Worm (Caenorhabditis elegans) whole organism, L2 larva: ENCODE results near the gene C01B10.6.

ENCODE experiments used
- F13H6.1 ChIP-seq: sonication (generic microtip); optimal IDR thresholded peaks from 2 replicates; lab custom pipeline; 2016; ENCODE audit warnings: missing genetic modification characterization, missing compliant biosample characterization
- R02D3.7 ChIP-seq: fragments of 150-350 bp; optimal IDR thresholded peaks from 2 replicates; lab custom pipeline; 2014; ENCODE audit warnings: missing biosample characterization, missing genetic modification characterization
- Y55F3AM.14 ChIP-seq: fragments of 200-800 bp; sonication (Bioruptor generic); optimal IDR thresholded peaks from 2 replicates; lab custom pipeline; 2018; ENCODE audit warnings: mild to moderate bottlenecking, missing genetic modification characterization, missing compliant biosample characterization
- ama-1 ChIP-seq: fragments of 150-350 bp; optimal IDR thresholded peaks from 2 replicates; lab custom pipeline; 2018; ENCODE audit warnings: inconsistent platforms
- blmp-1 ChIP-seq: sonication (generic microtip); optimal IDR thresholded peaks from 2 replicates; lab custom pipeline; 2017; ENCODE audit warnings: missing genetic modification characterization, mild to moderate bottlenecking, missing compliant biosample characterization, antibody characterized with exemption, moderate library complexity; ENCODE audit not compliant: insufficient read depth
- ceh-82 ChIP-seq: fragments of 150-350 bp; optimal IDR thresholded peaks from 2 replicates; lab custom pipeline; 2014; ENCODE audit warnings: missing biosample characterization, missing genetic modification characterization
- crh-2 ChIP-seq: sonication (generic microtip); optimal IDR thresholded peaks from 2 replicates; lab custom pipeline; 2017; ENCODE audit warnings: missing biosample characterization, missing genetic modification characterization
- elt-1 ChIP-seq: fragments of 150-350 bp; optimal IDR thresholded peaks from 2 replicates; lab custom pipeline; 2014; ENCODE audit warnings: missing biosample characterization, missing genetic modification characterization
- elt-3 ChIP-seq: sonication (generic microtip); optimal IDR thresholded peaks from 2 replicates; lab custom pipeline; 2017; ENCODE audit warnings: missing biosample characterization, missing genetic modification characterization
- fos-1 ChIP-seq: fragments of 150-350 bp; optimal IDR thresholded peaks from 2 replicates; lab custom pipeline; 2014; ENCODE audit warnings: missing biosample characterization, missing genetic modification characterization
- gmeb-1 ChIP-seq: fragments of 150-350 bp; optimal IDR thresholded peaks from 2 replicates; lab custom pipeline; 2014; ENCODE audit warnings: missing biosample characterization, missing genetic modification characterization
- lin-11 ChIP-seq: fragments of 150-350 bp; sonication (generic microtip); optimal IDR thresholded peaks from 2 replicates; lab custom pipeline; 2014; ENCODE audit warnings: missing biosample characterization, missing genetic modification characterization, inconsistent platforms, mixed read lengths
- lin-13 ChIP-seq: fragments of 150-350 bp; optimal IDR thresholded peaks from 2 replicates; lab custom pipeline; 2014; ENCODE audit warnings: missing biosample characterization, missing genetic modification reagents, missing genetic modification characterization
- lin-39 ChIP-seq: fragments of 150-350 bp; optimal IDR thresholded peaks from 2 replicates; lab custom pipeline; 2014; ENCODE audit warnings: missing biosample characterization, missing genetic modification reagents, missing genetic modification characterization
- mdl-1 ChIP-seq, 2 experiments: fragments of 150-350 bp in 1 of 2; sonication (generic microtip) in 1 of 2; optimal IDR thresholded peaks; 2 replicates each; lab custom pipeline; 2017; ENCODE audit warnings: missing biosample characterization in 2 of 2, missing genetic modification characterization in 2 of 2
- nhr-10 ChIP-seq: sonication (generic microtip); optimal IDR thresholded peaks from 2 replicates; lab custom pipeline; 2017; ENCODE audit warnings: missing biosample characterization, missing genetic modification characterization
- nhr-12 ChIP-seq: fragments of 150-350 bp; optimal IDR thresholded peaks from 2 replicates; lab custom pipeline; 2014; ENCODE audit warnings: missing biosample characterization, missing genetic modification characterization
- nhr-129 ChIP-seq: fragments of 150-350 bp; optimal IDR thresholded peaks from 2 replicates; lab custom pipeline; 2014; ENCODE audit warnings: missing biosample characterization, missing genetic modification characterization
- nhr-21 ChIP-seq: fragments of 150-350 bp; optimal IDR thresholded peaks from 2 replicates; lab custom pipeline; 2014; ENCODE audit warnings: missing biosample characterization, missing genetic modification characterization
- nhr-25 ChIP-seq: fragments of 150-350 bp; sonication (generic microtip); optimal IDR thresholded peaks from 3 replicates; lab custom pipeline; 2014; ENCODE audit warnings: missing biosample characterization, missing genetic modification characterization
- nhr-6 ChIP-seq: fragments of 150-350 bp; optimal IDR thresholded peaks from 2 replicates; lab custom pipeline; 2014; ENCODE audit warnings: missing biosample characterization, missing genetic modification characterization
- nhr-77 ChIP-seq: fragments of 150-350 bp; optimal IDR thresholded peaks from 2 replicates; lab custom pipeline; 2014; ENCODE audit warnings: missing biosample characterization, missing genetic modification characterization
- peb-1 ChIP-seq: fragments of 150-350 bp; optimal IDR thresholded peaks from 2 replicates; lab custom pipeline; 2014; ENCODE audit warnings: missing biosample characterization, missing genetic modification characterization
- sem-4 ChIP-seq: fragments of 150-350 bp; optimal IDR thresholded peaks from 2 replicates; lab custom pipeline; 2014; ENCODE audit warnings: missing biosample characterization, missing genetic modification reagents, missing genetic modification characterization
- sma-3 ChIP-seq: sonication (generic microtip); optimal IDR thresholded peaks from 2 replicates; lab custom pipeline; 2016; ENCODE audit warnings: missing genetic modification reagents, missing genetic modification characterization, missing compliant biosample characterization
- sma-9 ChIP-seq, 2 experiments: fragments of 150-350 bp in 1 of 2; sonication (generic microtip) in 1 of 2; optimal IDR thresholded peaks; 2 replicates each; lab custom pipeline; 2014 to 2016; ENCODE audit warnings: missing genetic modification characterization in 2 of 2, mild to moderate bottlenecking in 1 of 2, missing biosample characterization in 1 of 2, missing compliant biosample characterization in 1 of 2, missing genetic modification reagents in 1 of 2, moderate library complexity in 1 of 2
- snpc-4 ChIP-seq: fragments of 150-350 bp; optimal IDR thresholded peaks from 2 replicates; lab custom pipeline; 2014; ENCODE audit warnings: missing biosample characterization, missing genetic modification characterization
- unc-55 ChIP-seq: fragments of 150-350 bp; sonication (generic microtip); optimal IDR thresholded peaks from 3 replicates; lab custom pipeline; 2014; ENCODE audit warnings: missing biosample characterization, missing genetic modification reagents, missing genetic modification characterization
- zag-1 ChIP-seq: fragments of 150-350 bp; optimal IDR thresholded peaks from 2 replicates; lab custom pipeline; 2014; ENCODE audit warnings: missing biosample characterization, missing genetic modification characterization
- ztf-1 ChIP-seq: fragments of 200-800 bp; sonication (Bioruptor generic); conservative IDR thresholded peaks from 2 replicates; pipeline ENCODE4 v1.3.6; 2022; ENCODE audit warnings: missing genetic modification characterization, missing compliant biosample characterization

Gene C01B10.6

ce11 chrIV:6652479-6653022 is 12.6 kb downstream of the C01B10.6 start:
- TF ChIP-seq nhr-6 (tag; lab: Kevin White, UChicago) (no peak), crh-2 (tag; lab: Kevin White, UChicago) (peak; percentile 77)

ce11 chrIV:6653663-6654201 is 13.8 kb downstream of the C01B10.6 start:
- peak; percentile 15 for TF ChIP-seq nhr-25
- no peak for TF ChIP-seq nhr-12
- peak; percentile 48 for TF ChIP-seq nhr-21 (tag; lab: Kevin White, UChicago)
- no peak for TF ChIP-seq sma-3 (GFP tag; lab: Kevin White, UChicago)
- no peak for TF ChIP-seq ama-1 (lab: Kevin White, UChicago)
- no peak for TF ChIP-seq zag-1
- peak; percentile 1 for TF ChIP-seq Y55F3AM.14 (GFP tag; lab: Kevin White, UChicago)
- TF ChIP-seq nhr-6 (tag; lab: Kevin White, UChicago): no peak
- no peak for TF ChIP-seq gmeb-1 (tag; lab: Kevin White, UChicago)
- no peak for TF ChIP-seq lin-39 (tag; lab: Kevin White, UChicago)
- no peak for TF ChIP-seq peb-1 (tag; lab: Kevin White, UChicago)
- TF ChIP-seq ceh-82 (tag; lab: Kevin White, UChicago): no peak
- TF ChIP-seq nhr-129 (tag; lab: Kevin White, UChicago): no peak
- peak; percentile 43 for TF ChIP-seq sem-4 (tag; lab: Kevin White, UChicago)
- TF ChIP-seq unc-55 (GFP tag; lab: Kevin White, UChicago): no peak
- TF ChIP-seq nhr-10 (tag; lab: Kevin White, UChicago): no peak
- TF ChIP-seq R02D3.7 (tag; lab: Kevin White, UChicago): no peak
- no peak for TF ChIP-seq F13H6.1 (tag; lab: Kevin White, UChicago)
- no peak for TF ChIP-seq elt-1 (tag; lab: Kevin White, UChicago)
- TF ChIP-seq mdl-1 (tag; optimal IDR thresholded peaks at IDR 0.05; lab: Kevin White, UChicago): no peak

- TF ChIP-seq nhr-21 (tag; lab: Kevin White, UChicago) (peak; percentile 69), sma-3 (GFP tag; lab: Kevin White, UChicago) (peak; percentile 44), nhr-77 (no peak), fos-1 (tag; lab: Kevin White, UChicago) (peak; percentile 40), ztf-1 (GFP tag; lab: Robert Waterston, UW) (no peak)
These were observed 15.8 kb downstream of the C01B10.6 start for ce11 chrIV:6655747-6656146.

ce11 chrIV:6657519-6658031 is 17.6 kb downstream of the C01B10.6 start, which contains the start of gene C01B10.11:
C01B10.11 (plus strand) TSS chrIV:6657981.
- TF ChIP-seq nhr-77 (no peak), sma-3 (GFP tag; lab: Kevin White, UChicago) (peak; percentile 51), fos-1 (tag; lab: Kevin White, UChicago) (peak; percentile 47), blmp-1 (peak; percentile 22), nhr-21 (tag; lab: Kevin White, UChicago) (peak; percentile 28), crh-2 (tag; lab: Kevin White, UChicago) (no peak), zag-1 (no peak), sma-9 (GFP tag; optimal IDR thresholded peaks at IDR 0.05; lab: Kevin White, UChicago) (peak; percentile 15), sma-9 (tag; optimal IDR thresholded peaks at IDR 0.05; lab: Kevin White, UChicago) (no peak), Y55F3AM.14 (GFP tag; lab: Kevin White, UChicago) (no peak), elt-3 (no peak)

ce11 chrIV:6664336-6664735 is 24.4 kb downstream of the C01B10.6 start:
- TF ChIP-seq unc-55 (GFP tag; lab: Kevin White, UChicago) (no peak), lin-13 (GFP tag; lab: Kevin White, UChicago) (no peak), elt-1 (tag; lab: Kevin White, UChicago) (no peak), lin-11 (tag; lab: Kevin White, UChicago) (no peak), snpc-4 (tag; lab: Kevin White, UChicago) (peak; percentile 42)
- TF ChIP-seq, all 48 proteins: peak for 1
